Worm (Caenorhabditis elegans) whole organism, late embryonic: ENCODE results near the gene fbxb-77.
A peak's percentile ranks its signal among the peaks of the same experiment; 100 is the strongest.

ENCODE experiments used
- K09A11.1 ChIP-seq: sonication (generic microtip); optimal IDR thresholded peaks from 2 replicates; lab custom pipeline; 2017; ENCODE audit warnings: antibody characterized with exemption, mild to moderate bottlenecking, missing genetic modification characterization, missing compliant biosample characterization; ENCODE audit not compliant: insufficient read depth
- Y22D7AL.16 ChIP-seq: sonication (generic microtip); optimal IDR thresholded peaks from 2 replicates; lab custom pipeline; 2016; ENCODE audit warnings: missing genetic modification characterization, missing compliant biosample characterization
- ceh-14 ChIP-seq: sonication (generic microtip); optimal IDR thresholded peaks from 2 replicates; lab custom pipeline; 2016; ENCODE audit warnings: missing genotype, missing genetic modification characterization, missing compliant biosample characterization
- ceh-18 ChIP-seq: sonication (generic microtip); optimal IDR thresholded peaks from 2 replicates; lab custom pipeline; 2016; ENCODE audit warnings: missing genetic modification characterization, missing compliant biosample characterization
- ceh-19 ChIP-seq: fragments of 200-800 bp; sonication (Bioruptor generic); optimal IDR thresholded peaks from 2 replicates; lab custom pipeline; 2018; ENCODE audit warnings: mild to moderate bottlenecking, missing genetic modification characterization, missing compliant biosample characterization
- ceh-22 ChIP-seq: sonication (generic microtip); optimal IDR thresholded peaks from 2 replicates; lab custom pipeline; 2017; ENCODE audit warnings: missing biosample characterization, missing genetic modification characterization
- ceh-31 ChIP-seq: sonication (generic microtip); optimal IDR thresholded peaks from 2 replicates; lab custom pipeline; 2016; ENCODE audit warnings: missing genetic modification characterization, missing compliant biosample characterization
- ceh-34 ChIP-seq: sonication (generic microtip); optimal IDR thresholded peaks from 2 replicates; lab custom pipeline; 2016; ENCODE audit warnings: mild to moderate bottlenecking, missing genetic modification characterization, missing compliant biosample characterization
- ceh-48 ChIP-seq: sonication (generic microtip); optimal IDR thresholded peaks from 2 replicates; lab custom pipeline; 2016; ENCODE audit warnings: missing genetic modification characterization, inconsistent platforms, missing compliant biosample characterization
- ceh-6 ChIP-seq: fragments of 200-800 bp; sonication (Bioruptor generic); optimal IDR thresholded peaks from 2 replicates; lab custom pipeline; 2018; ENCODE audit warnings: mild to moderate bottlenecking, missing genetic modification characterization, missing compliant biosample characterization
- ceh-9 ChIP-seq: sonication (generic microtip); optimal IDR thresholded peaks from 2 replicates; lab custom pipeline; 2016; ENCODE audit warnings: mild to moderate bottlenecking, missing genetic modification characterization, inconsistent platforms, missing compliant biosample characterization
- dmd-4 ChIP-seq: sonication (generic microtip); optimal IDR thresholded peaks from 2 replicates; lab custom pipeline; 2016; ENCODE audit warnings: borderline replicate concordance, missing genetic modification characterization, missing compliant biosample characterization
- ets-4 ChIP-seq: sonication (generic microtip); optimal IDR thresholded peaks from 2 replicates; lab custom pipeline; 2016; ENCODE audit warnings: missing genetic modification characterization, missing compliant biosample characterization
- fax-1 ChIP-seq: sonication (generic microtip); optimal IDR thresholded peaks from 2 replicates; lab custom pipeline; 2016; ENCODE audit warnings: missing genotype, missing genetic modification characterization, missing compliant biosample characterization
- fkh-10 ChIP-seq: fragments of 150-350 bp; optimal IDR thresholded peaks from 2 replicates; lab custom pipeline; 2014; ENCODE audit warnings: missing biosample characterization, missing genetic modification reagents, missing genetic modification characterization
- fkh-6 ChIP-seq: sonication (generic microtip); optimal IDR thresholded peaks from 2 replicates; lab custom pipeline; 2016; ENCODE audit warnings: missing genetic modification characterization, missing compliant biosample characterization
- hlh-6 ChIP-seq: sonication (generic microtip); optimal IDR thresholded peaks from 2 replicates; lab custom pipeline; 2016; ENCODE audit warnings: missing genotype, missing genetic modification characterization, missing compliant biosample characterization
- lim-6 ChIP-seq: sonication (generic microtip); optimal IDR thresholded peaks from 2 replicates; lab custom pipeline; 2016; ENCODE audit warnings: missing genetic modification characterization, missing compliant biosample characterization
- lin-11 ChIP-seq: fragments of 200-800 bp; sonication (Bioruptor generic); optimal IDR thresholded peaks from 2 replicates; lab custom pipeline; 2018; ENCODE audit warnings: mild to moderate bottlenecking, missing genetic modification characterization, missing compliant biosample characterization
- madf-2 ChIP-seq: sonication (generic microtip); optimal IDR thresholded peaks from 2 replicates; lab custom pipeline; 2017; ENCODE audit warnings: missing genetic modification characterization, missing compliant biosample characterization
- nfya-1 ChIP-seq: sonication (generic microtip); optimal IDR thresholded peaks from 2 replicates; lab custom pipeline; 2017; ENCODE audit warnings: missing genetic modification characterization, mild to moderate bottlenecking, missing compliant biosample characterization, antibody characterized with exemption, moderate library complexity
- npax-4 ChIP-seq: sonication (generic microtip); optimal IDR thresholded peaks from 2 replicates; lab custom pipeline; 2016; ENCODE audit warnings: missing genetic modification characterization, missing compliant biosample characterization
- pag-3 ChIP-seq: sonication (generic microtip); optimal IDR thresholded peaks from 2 replicates; lab custom pipeline; 2016; ENCODE audit warnings: missing compliant biosample characterization, missing genetic modification characterization, borderline replicate concordance
- pat-9 ChIP-seq: fragments of 200-800 bp; sonication (Bioruptor generic); optimal IDR thresholded peaks from 2 replicates; lab custom pipeline; 2018; ENCODE audit warnings: mild to moderate bottlenecking, missing genetic modification characterization, moderate library complexity, missing compliant biosample characterization
- pha-2 ChIP-seq: sonication (generic microtip); optimal IDR thresholded peaks from 2 replicates; lab custom pipeline; 2017; ENCODE audit warnings: mild to moderate bottlenecking, missing genetic modification characterization, missing compliant biosample characterization
- pros-1 ChIP-seq: fragments of 150-350 bp; optimal IDR thresholded peaks from 2 replicates; lab custom pipeline; 2014; ENCODE audit warnings: missing biosample characterization, missing genetic modification reagents, missing genetic modification characterization
- ref-2 ChIP-seq: sonication (generic microtip); optimal IDR thresholded peaks from 2 replicates; lab custom pipeline; 2016; ENCODE audit warnings: missing genetic modification characterization, missing compliant biosample characterization
- sdc-2 ChIP-seq: sonication (generic microtip); optimal IDR thresholded peaks from 2 replicates; lab custom pipeline; 2016; ENCODE audit warnings: missing genotype, missing genetic modification characterization, missing compliant biosample characterization
- sox-2 ChIP-seq: fragments of 200-800 bp; sonication (Bioruptor generic); IDR thresholded peaks from 2 replicates; pipeline ENCODE4 v1.3.6; 2022; ENCODE audit warnings: missing genetic modification reagents, missing genetic modification characterization, missing compliant biosample characterization
- sox-4 ChIP-seq: sonication (generic microtip); optimal IDR thresholded peaks from 2 replicates; lab custom pipeline; 2017; ENCODE audit warnings: mild to moderate bottlenecking, missing genetic modification characterization, inconsistent platforms, missing compliant biosample characterization
- syd-9 ChIP-seq: sonication (generic microtip); optimal IDR thresholded peaks from 2 replicates; lab custom pipeline; 2016; ENCODE audit warnings: mild to moderate bottlenecking, missing genetic modification characterization, moderate library complexity, missing compliant biosample characterization
- tbx-2 ChIP-seq: sonication (generic microtip); optimal IDR thresholded peaks from 2 replicates; lab custom pipeline; 2016; ENCODE audit warnings: missing genetic modification characterization, missing compliant biosample characterization
- ttx-3 ChIP-seq: sonication (generic microtip); optimal IDR thresholded peaks from 2 replicates; lab custom pipeline; 2016; ENCODE audit warnings: missing genetic modification reagents, missing genetic modification characterization, missing compliant biosample characterization
- unc-42 ChIP-seq: sonication (generic microtip); optimal IDR thresholded peaks from 2 replicates; lab custom pipeline; 2016; ENCODE audit warnings: missing genotype, missing genetic modification characterization, missing compliant biosample characterization
- unc-55 ChIP-seq: sonication (generic microtip); optimal IDR thresholded peaks from 2 replicates; lab custom pipeline; 2017; ENCODE audit warnings: missing biosample characterization, missing genetic modification reagents, missing genetic modification characterization
- unc-86 ChIP-seq: sonication (generic microtip); optimal IDR thresholded peaks from 2 replicates; lab custom pipeline; 2016; ENCODE audit warnings: missing genetic modification characterization, missing compliant biosample characterization

fbxb-77 gene

ce11 chrIV:4755929-4756655, at the start of gene fbxb-77, which contains the start of gene Y17G9B.11:
Gene fbxb-77 (minus strand): TSS chrIV:4756157.
Gene Y17G9B.11 (plus strand): TSS chrIV:4756605.
- TF ChIP-seq ceh-6 (GFP tag; lab: Kevin White, UChicago), result no peak
- peak; percentile 61 for TF ChIP-seq ceh-34 (tag; lab: Kevin White, UChicago)
- no peak for TF ChIP-seq Y22D7AL.16 (tag; lab: Kevin White, UChicago)
- TF ChIP-seq ceh-48 (tag; lab: Kevin White, UChicago), result peak; percentile 44
- no peak for TF ChIP-seq nfya-1 (tag; lab: Kevin White, UChicago)
- TF ChIP-seq ref-2 (tag; lab: Kevin White, UChicago), result peak; percentile 34
- TF ChIP-seq ceh-31 (tag; lab: Kevin White, UChicago), result no peak
- TF ChIP-seq, all 69 proteins: peak for 3

- no peak for TF ChIP-seq pat-9 (tag; lab: Kevin White, UChicago)
- no peak for TF ChIP-seq sdc-2 (tag; lab: Kevin White, UChicago)
- no peak for TF ChIP-seq lin-11
- TF ChIP-seq dmd-4 (tag; lab: Kevin White, UChicago), result no peak
- no peak for TF ChIP-seq madf-2
- TF ChIP-seq syd-9, result no peak
- TF ChIP-seq ceh-48 (tag; lab: Kevin White, UChicago), result no peak
- no peak for TF ChIP-seq fax-1 (tag; lab: Kevin White, UChicago)
- TF ChIP-seq ttx-3, result no peak
- no peak for TF ChIP-seq pros-1 (tag; lab: Kevin White, UChicago)
- no peak for TF ChIP-seq fkh-10 (GFP tag; lab: Kevin White, UChicago)
- TF ChIP-seq pag-3 (tag; lab: Kevin White, UChicago), result no peak
- TF ChIP-seq tbx-2 (tag; lab: Kevin White, UChicago), result no peak
- TF ChIP-seq unc-86 (tag; lab: Kevin White, UChicago), result no peak
- TF ChIP-seq ceh-14 (tag; lab: Kevin White, UChicago), result no peak
- TF ChIP-seq ceh-9 (tag; lab: Kevin White, UChicago), result no peak
- TF ChIP-seq ceh-18, result no peak
- TF ChIP-seq K09A11.1 (tag; lab: Kevin White, UChicago), result no peak
- no peak for TF ChIP-seq fkh-6
Measured at ce11 chrIV:4802494-4802893, 46.5 kb upstream of the fbxb-77 start, which contains the start of gene dpf-7. Gene dpf-7 (minus strand): TSS chrIV:4802594.

- TF ChIP-seq nfya-1 (tag; lab: Kevin White, UChicago) (peak; percentile 45), npax-4 (tag; lab: Kevin White, UChicago) (no peak), ceh-31 (tag; lab: Kevin White, UChicago) (peak; percentile 39), ceh-48 (tag; lab: Kevin White, UChicago) (peak; percentile 93), unc-42 (tag; lab: Kevin White, UChicago) (peak; percentile 26), ceh-34 (tag; lab: Kevin White, UChicago) (peak; percentile 9)
Measured at ce11 chrIV:4799114-4799513, 43.2 kb upstream of the fbxb-77 start, which contains the start of gene eor-1. Gene eor-1 (minus strand): TSS chrIV:4799178.

ce11 chrIV:4795111-4795510, 39.2 kb upstream of the fbxb-77 start:
- no peak for TF ChIP-seq syd-9
- TF ChIP-seq sox-2 (GFP tag; lab: Robert Waterston, UW), result no peak
- TF ChIP-seq sox-4, result no peak
- TF ChIP-seq pros-1 (tag; lab: Kevin White, UChicago), result no peak
- no peak for TF ChIP-seq pat-9 (tag; lab: Kevin White, UChicago)
- TF ChIP-seq unc-55 (GFP tag; lab: Kevin White, UChicago), result no peak
- TF ChIP-seq hlh-6 (tag; lab: Kevin White, UChicago), result no peak
- TF ChIP-seq lim-6 (tag; lab: Kevin White, UChicago), result no peak
- TF ChIP-seq ceh-14 (tag; lab: Kevin White, UChicago), result no peak
- no peak for TF ChIP-seq ets-4 (tag; lab: Kevin White, UChicago)
- TF ChIP-seq pha-2 (tag; lab: Kevin White, UChicago), result no peak
- TF ChIP-seq fax-1 (tag; lab: Kevin White, UChicago), result no peak
- no peak for TF ChIP-seq ceh-22 (tag; lab: Kevin White, UChicago)
- TF ChIP-seq ceh-19 (GFP tag; lab: Kevin White, UChicago), result no peak
